Worm (Caenorhabditis elegans) whole organism, young adult: ENCODE measurements around the gene Y62E10A.6.

ENCODE experiments used
- ZK185.1 ChIP-seq: sonication (generic microtip); optimal IDR thresholded peaks from 2 replicates; lab custom pipeline; 2016; ENCODE audit warnings: mild to moderate bottlenecking, missing genetic modification characterization, missing compliant biosample characterization; ENCODE audit not compliant: poor library complexity, severe bottlenecking
- rec-8 ChIP-seq, 2 experiments: sonication (generic microtip); optimal IDR thresholded peaks; 2 replicates each; lab custom pipeline; 2016; ENCODE audit warnings: mild to moderate bottlenecking in 2 of 2, missing genetic modification characterization in 2 of 2, missing genetic modification reagents in 2 of 2, missing genotype in 2 of 2, missing biosample characterization in 1 of 2, missing compliant biosample characterization in 1 of 2, moderate library complexity in 1 of 2
- ztf-3 ChIP-seq: fragments of 200-800 bp; sonication (Bioruptor generic); optimal IDR thresholded peaks from 2 replicates; lab custom pipeline; 2018; ENCODE audit warnings: mild to moderate bottlenecking, missing genetic modification characterization, missing compliant biosample characterization

- no peak for TF ChIP-seq rec-8 (tag; optimal IDR thresholded peaks at IDR 0.05; lab: Kevin White, UChicago)
- TF ChIP-seq ZK185.1 (tag; lab: Kevin White, UChicago) = no peak
- TF ChIP-seq ztf-3 (GFP tag; lab: Kevin White, UChicago) = no peak
Observed at ce11 chrIV:13353143-13353773, 18.5 kb upstream of the Y62E10A.6 start, which contains the start of the genes rec-8 and mex-5.
